Fruit fly (Drosophila melanogaster): Measurements from ENCODE around the gene vri.
A peak's percentile ranks its signal among the peaks of the same experiment; 100 is the strongest.

Gene vri

DNA sequence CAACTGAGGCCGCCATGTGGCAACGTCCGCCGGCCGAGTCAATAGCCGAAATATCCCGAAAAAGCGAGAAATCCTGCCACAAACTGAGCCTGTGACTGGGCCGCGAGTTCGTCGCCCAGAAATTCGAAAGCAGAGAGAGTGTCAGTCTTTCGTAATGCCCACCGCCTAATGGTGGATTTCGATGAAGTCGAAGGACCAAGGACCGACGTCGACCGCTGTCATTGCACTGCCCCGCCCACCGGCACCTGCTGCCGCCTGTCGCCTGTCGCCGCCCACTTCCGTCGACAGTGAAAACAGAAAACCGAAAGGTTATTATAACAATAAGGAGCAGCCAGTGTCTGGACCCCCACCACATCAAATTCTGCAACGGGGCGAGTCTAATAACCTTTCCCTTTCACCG lies 2.2 kb upstream of the vri start:
- TF ChIP-seq CG17801 (GFP tag; optimal IDR thresholded peaks at IDR 0.05; ENCODE audit: partially characterized antibody), result no peak

DNA sequence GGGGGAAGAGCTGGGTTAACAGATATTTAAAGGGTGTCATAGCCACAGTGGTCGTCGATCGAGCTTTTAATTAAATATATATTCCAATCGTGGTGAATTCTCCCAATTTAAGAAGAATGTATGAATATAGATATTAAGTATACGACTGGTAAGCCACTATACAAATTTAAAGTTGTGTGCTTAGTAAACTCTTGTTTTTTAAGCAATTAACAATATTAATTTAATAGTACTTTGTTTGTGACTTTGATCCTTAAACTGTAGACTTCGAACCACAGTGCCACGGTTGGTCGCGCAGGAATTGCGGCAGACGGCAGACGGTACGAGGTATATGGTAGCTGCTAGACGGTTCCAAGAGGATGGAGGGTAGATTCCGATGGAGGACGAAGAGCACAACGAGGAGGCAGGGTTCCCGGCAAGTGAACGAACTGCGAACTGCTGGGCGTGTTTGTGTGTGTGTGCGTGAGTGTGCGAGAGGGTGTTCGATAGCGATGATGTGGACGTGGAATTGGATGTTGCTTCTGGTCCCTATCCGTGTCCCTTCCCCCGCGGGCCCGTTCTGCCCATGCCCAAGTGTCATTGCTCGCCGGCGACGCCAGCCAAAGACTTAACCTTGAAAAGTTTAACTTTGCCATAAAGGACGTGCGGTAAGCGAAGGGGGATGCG lies 1.0 kb upstream of the vri start:
- no peak for TF ChIP-seq CG17801 (GFP tag; optimal IDR thresholded peaks at IDR 0.05; ENCODE audit: partially characterized antibody)

DNA sequence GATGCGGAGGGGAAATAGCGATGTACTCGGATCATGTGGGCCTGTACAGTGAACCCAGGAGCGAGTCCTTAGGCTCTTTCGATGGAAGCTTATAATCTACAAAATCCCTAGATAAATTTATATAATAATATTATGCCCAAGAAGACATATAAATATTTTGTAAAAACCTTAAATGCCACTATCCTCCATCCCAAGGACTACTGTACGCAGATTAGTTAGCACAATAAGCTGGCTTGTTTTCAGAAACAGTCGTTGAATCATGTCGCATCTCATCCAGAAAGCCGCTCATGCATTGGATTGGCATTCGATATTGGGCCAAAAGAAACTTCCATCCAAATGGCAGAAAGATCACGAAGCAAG lies 502 bp upstream of the vri start:
- TF ChIP-seq CG17801 (GFP tag; optimal IDR thresholded peaks at IDR 0.05; ENCODE audit: partially characterized antibody), result no peak

DNA sequence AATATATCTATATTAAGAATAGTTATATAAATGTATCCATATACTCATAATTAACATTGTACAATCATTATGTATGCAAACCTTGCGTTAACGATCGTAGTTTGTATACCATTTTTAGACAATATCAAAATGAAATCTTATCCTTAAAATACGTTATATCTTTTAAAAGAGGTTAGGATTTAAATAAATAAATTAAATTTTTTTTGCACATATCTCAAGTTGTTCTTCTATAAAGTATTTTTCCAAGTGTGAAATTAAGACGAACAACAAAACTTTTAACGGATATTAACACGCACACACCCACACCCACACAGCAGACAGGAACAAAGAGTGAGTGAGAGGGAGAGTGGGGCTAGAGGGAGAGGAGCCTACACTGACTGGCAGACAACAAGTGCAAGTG lies 1.2 kb downstream of the vri start:
- no peak for TF ChIP-seq CG17801 (GFP tag; optimal IDR thresholded peaks at IDR 0.05; ENCODE audit: partially characterized antibody)

DNA sequence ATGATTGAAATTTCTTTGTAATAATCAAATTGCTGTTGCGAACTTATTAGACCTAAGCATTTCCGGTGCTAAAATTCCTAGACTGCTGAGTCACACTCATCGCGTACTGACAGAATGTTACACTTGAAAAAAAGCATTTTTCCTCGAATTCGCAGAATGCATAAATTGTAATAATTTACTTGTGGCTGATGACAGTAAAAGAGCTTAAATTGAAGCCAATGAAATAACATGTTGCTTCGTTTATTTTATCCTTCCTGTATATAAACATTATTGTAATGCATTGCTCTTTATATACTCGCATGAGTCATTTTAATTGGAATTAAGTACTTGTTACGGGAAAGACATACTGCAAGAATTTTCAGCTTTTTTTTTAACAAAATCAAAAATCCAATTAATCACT lies 1.8 kb downstream of the vri start:
- TF ChIP-seq CG17801 (GFP tag; optimal IDR thresholded peaks at IDR 0.05; ENCODE audit: partially characterized antibody), result no peak

DNA sequence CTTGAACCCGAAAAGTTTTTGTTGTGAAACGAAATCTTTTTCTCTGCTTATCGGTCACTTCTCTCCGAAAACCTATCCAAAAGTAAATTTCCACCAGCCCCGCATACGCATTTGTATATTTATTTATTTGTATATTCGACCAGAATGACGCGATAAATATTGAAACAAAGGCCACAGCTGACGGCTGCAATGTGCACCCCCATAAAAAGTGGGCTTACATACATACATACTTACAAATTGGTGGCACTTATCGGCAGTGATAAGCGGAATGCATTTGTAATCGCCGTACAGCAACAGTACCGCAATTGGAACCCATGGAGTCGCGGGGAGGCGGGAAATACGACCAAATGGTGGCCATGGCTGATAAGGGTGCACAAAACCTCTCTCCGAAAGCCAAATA lies 2.5 kb downstream of the vri start:
- no peak for TF ChIP-seq CG17801 (GFP tag; optimal IDR thresholded peaks at IDR 0.05; ENCODE audit: partially characterized antibody)

DNA sequence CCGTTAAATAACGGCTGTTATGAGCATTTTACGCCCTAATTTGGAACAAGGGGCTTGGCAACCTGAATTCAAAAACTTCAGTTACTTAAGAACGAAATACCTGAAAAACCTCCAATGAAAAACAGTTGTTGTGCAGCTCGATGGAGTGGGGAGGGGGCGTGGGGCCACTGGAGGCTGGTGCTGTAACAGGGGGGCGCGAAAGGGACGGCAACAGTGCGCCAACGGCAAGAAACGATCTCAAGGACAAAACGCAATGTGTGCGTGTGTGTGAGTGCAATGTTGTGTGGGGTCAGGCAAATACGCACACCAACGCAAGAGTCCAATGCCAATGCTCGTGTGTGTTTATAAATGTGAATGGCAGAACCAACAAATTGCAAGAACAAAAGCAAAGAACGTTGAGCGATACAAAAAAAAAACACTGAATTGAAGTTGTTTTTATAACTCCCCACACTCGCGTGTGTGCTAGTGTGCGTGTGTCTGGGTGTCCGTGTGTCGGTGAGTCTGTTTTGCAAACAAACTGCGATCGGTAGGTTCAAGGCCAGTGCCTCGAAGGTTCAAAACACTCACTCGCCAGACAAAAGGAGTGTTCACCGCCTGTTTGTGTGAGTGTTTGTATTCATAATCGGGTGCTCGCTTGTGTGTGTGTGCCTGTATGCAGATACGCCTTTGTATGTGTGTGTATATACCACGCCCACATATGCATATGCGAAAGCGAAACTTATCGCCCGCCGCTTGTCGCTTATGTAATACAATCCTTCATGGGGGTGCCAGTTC lies 3.3 kb downstream of the vri start:
- TF ChIP-seq CG17801 (GFP tag; optimal IDR thresholded peaks at IDR 0.05; ENCODE audit: partially characterized antibody), result no peak

DNA sequence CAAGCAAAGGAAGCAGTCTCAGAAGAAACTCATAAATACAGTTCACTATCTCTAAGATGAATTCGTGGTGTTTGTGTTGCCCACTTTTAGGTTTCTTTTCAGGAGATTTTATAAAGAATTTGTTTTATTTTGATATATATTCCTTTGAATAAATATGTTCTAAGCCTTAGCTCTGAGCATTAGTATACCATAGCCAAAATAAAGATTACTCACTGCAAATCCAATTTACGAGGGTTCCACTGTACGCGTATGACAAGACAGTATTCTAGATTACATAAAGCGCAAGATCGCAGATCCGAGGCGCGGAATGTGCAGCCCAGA lies 3.9 kb downstream of the vri start:
- TF ChIP-seq CG17801 (GFP tag; optimal IDR thresholded peaks at IDR 0.05; ENCODE audit: partially characterized antibody), result no peak

DNA sequence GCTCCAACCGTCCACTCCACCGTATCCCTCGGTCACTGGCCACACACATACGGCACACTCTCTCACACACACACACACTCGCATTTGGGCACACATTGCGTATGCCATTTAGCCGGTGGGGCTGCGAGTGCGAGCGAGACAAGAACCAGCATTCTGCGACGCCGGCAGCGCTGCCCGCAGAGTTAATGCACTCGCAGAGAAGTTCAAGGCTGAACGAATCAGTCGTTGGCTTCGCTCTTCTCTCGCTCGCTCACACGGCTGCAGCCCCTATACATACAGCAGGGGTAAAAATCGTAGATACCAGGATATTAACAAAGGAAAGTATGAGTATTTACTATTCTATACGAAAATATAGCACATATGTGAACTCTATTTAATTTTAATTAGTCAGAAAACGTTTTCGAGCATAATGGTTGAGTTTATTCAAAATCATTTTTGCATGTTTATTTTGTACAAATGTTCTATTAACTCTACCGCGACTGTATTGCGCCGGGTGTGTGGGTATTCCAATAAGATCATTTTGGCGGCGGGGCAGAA lies 4.3 kb downstream of the vri start:
- TF ChIP-seq CG17801 (GFP tag; optimal IDR thresholded peaks at IDR 0.05; ENCODE audit: partially characterized antibody), result peak; percentile 94

DNA sequence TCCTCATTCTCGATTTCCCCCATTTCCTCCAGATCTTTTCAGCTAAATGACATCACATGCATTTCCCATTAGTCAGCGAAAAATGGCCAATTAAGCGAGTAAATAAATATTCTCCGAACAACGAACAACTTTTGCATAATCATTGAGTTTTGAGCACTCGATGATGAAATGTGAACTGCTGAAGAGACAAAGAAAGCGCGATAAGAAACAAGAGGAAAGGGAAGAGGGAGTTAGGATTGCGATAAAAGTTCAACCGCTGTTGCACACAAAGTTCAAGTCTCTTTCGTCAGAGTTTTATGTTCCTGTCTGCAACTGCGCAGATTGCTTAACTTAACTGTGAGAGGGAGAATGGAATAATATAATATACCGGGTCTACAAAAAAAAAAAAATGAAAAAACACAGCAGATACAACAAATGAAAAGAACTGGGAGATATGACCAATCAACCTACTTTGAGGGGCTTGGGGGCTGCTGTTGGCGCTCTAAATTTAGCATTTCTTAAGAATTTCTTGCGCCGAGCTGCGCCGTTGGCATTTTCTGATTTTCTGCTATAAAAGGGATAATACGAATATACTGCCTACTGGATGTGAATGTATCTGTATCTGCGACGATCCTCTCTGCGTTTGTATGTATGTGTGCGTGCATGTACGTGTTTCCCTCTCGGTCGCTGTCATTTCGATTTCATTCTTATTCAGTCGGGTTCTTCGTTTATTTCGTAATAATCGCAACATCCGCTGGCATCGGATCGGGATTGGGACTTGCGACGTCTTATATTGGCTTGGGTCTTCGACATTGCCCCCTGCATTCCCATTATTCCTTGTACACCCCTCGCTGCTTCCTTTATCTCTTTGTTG lies 5.9 kb downstream of the vri start:
- TF ChIP-seq CG17801 (GFP tag; optimal IDR thresholded peaks at IDR 0.05; ENCODE audit: partially characterized antibody), result peak; percentile 17

DNA sequence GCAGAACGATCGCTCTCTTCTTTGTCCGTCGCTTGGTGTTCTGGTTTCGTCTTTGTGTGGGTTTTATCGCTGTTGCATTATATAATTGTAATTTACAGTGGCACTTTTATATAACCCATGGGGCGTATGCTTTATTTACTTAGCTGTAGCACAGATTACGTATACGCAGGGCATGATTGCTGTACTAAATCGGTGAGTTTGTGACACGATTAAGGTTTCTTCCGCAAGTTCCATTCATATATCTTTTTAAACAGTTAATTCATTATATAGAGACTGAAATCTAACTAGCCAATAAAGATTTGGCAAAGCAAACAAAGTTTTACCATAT lies 6.5 kb downstream of the vri start:
- no peak for TF ChIP-seq CG17801 (GFP tag; optimal IDR thresholded peaks at IDR 0.05; ENCODE audit: partially characterized antibody)

DNA sequence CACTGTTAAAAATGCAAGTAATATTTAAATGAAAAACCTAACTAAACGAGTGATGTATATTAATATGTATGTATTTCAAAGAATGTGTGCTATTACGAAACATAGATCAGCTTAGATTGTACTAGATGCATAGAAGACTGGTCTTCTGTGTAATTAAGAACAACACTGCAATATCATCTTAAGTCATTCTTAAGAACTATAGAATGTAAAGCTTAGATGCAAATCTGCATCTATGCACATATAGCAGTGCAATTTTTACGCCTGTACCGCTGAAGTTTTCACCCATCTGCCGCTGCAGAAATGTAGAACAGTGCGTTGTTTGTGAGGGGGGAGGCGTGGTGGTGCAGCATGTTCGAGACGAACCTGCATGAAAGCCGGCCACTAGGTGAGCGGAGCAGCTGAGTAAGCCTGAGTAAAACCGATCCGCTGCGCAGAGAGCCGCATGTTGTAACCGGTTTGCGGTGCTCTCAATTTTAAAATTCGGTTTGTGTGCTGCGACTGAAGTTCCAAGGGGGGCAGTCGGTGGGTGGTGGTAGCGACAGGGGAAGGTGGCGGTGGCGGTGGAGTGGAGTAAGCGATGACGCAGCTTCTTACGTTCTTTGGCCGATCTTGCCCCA lies 8.0 kb downstream of the vri start:
- peak; percentile 31 for TF ChIP-seq CG17801 (GFP tag; optimal IDR thresholded peaks at IDR 0.05; ENCODE audit: partially characterized antibody)

DNA sequence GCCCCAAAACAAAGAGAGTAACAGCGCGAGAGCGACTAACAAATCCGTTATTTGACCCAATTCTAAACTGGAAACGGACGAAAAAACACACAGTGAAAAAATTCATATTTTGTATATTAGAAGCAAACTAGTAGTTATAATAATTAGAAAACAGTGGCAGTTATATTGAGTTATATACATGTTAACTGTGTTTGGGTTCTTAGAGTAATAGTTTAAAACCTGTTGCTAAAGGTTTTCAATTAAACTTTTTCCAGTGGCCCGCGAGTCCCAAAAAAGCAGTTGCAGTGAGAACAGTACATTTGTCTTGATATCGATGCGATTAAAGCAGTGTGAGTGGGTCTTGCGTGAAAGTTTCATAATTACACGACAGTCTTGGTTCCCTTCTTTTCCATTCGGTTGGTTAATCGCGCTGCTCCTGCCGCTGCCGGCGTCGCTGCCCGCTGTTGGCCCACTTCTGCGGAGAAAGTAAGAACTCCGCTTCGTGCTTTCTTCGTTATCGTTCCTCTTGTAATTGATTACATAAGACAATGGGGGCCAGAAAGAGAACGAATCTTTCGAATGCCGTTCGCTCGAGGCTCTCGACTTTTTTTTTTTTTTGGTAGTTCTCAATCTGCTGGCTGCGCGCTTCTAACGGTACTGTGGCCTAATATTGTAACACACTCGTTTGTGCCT lies 8.7 kb downstream of the vri start:
- no peak for TF ChIP-seq CG17801 (GFP tag; optimal IDR thresholded peaks at IDR 0.05; ENCODE audit: partially characterized antibody)

DNA sequence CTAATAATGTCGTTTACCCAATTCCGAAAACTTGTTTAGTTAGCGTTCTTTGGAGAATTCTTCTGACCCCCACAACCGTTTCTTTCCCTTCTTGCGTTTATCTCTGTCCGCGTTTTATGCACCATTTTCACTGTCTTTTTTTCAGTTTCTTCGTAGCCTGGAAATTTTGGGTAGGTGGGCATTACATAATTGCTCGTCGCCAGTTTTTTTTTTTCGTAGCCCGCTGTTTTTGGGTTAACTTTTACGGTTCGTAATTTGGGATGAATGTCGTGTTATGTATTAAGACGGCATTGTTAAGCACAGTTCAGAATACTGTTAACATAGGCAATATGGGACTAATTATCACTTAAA lies 9.2 kb downstream of the vri start:
- TF ChIP-seq CG17801 (GFP tag; optimal IDR thresholded peaks at IDR 0.05; ENCODE audit: partially characterized antibody), result no peak

All from ovary, adult (tissue).